Worm (Caenorhabditis elegans): ENCODE results near the gene cogc-2.

DNA sequence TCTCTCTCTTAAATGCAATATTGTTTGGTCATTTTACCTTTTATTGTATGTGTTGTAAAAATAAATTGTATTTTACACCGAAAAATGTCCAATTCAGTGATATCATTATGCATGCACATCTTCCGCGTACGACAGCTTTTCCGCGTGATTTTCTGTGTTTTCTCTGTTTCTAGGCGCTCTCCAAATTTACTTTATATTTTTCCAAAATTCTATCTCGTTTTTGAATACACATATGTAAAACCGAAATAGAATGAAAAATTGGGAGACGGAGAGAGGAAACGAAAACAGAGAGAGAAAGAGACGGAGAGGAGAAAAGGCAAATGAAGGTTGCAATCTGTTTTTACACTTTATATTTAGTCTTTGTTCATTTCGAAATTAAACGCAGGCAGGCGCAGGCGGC lies 22.9 kb downstream of the cogc-2 start:
- TF ChIP-seq tra-4 (tag; optimal IDR thresholded peaks at IDR 0.05) (no peak), ama-1 (optimal IDR thresholded peaks at IDR 0.05) (no peak), tbx-37 (GFP tag; conservative IDR thresholded peaks at IDR 0.05) (no peak), pes-1 (GFP tag; IDR thresholded peaks at IDR 0.05) (no peak), tbx-11 (GFP tag; IDR thresholded peaks at IDR 0.05) (no peak), hmg-4 (GFP tag; optimal IDR thresholded peaks at IDR 0.05) (no peak)
